Fruit fly (Drosophila melanogaster): ENCODE results near the gene CG17219.

The CG17219 gene

DNA sequence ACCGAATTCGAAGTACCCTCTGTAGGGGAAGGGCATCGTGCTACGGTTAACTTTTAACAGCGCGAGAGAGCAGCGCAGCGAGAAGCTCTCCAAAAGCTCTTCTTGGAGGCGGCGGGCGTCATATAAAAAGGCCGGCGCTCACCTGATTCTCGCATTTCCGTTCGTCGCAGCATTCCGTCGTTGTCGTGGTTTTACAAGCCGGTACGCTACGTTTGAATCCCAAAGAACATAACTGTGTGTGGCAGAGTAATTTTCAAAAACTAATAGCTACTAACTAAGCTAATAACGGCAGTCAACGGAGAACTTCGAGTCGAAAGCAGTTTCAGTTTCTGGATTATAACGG lies 27.4 kb downstream of the CG17219 start, which contains the start of gene FASN1 (continued):
- TF ChIP-seq CG10565 (GFP tag; optimal IDR thresholded peaks at IDR 0.05) (no peak), ab (GFP tag; optimal IDR thresholded peaks at IDR 0.05) (no peak), fd3F (GFP tag; optimal IDR thresholded peaks at IDR 0.05) (no peak), lov (optimal IDR thresholded peaks at IDR 0.05) (no peak), lov (GFP tag; IDR thresholded peaks at IDR 0.05) (no peak), Dek (tag; optimal IDR thresholded peaks at IDR 0.05) (no peak), MTF-1 (GFP tag; optimal IDR thresholded peaks at IDR 0.05; ENCODE audit: borderline replicate concordance) (peak; percentile 25), bab2 (GFP tag; optimal IDR thresholded peaks at IDR 0.05) (no peak), zfh1 (GFP tag; IDR thresholded peaks at IDR 0.05) (peak; percentile 34; the same call in 1 of the 3 replicates), CG17912 (GFP tag; optimal IDR thresholded peaks at IDR 0.05) (no peak), cas (GFP tag; IDR thresholded peaks at IDR 0.05) (no peak), ranshi (GFP tag; IDR thresholded peaks at IDR 0.05) (0 out of 2 replicates have a peak, but pooled peaks have one; percentile 50), CG3281 (GFP tag; optimal IDR thresholded peaks at IDR 0.05) (no peak), Sry-δ (GFP tag; optimal IDR thresholded peaks at IDR 0.05) (no peak), PHDP (tag; optimal IDR thresholded peaks at IDR 0.05) (no peak), Atf6 (GFP tag; IDR thresholded peaks at IDR 0.05) (peak; percentile 25; the same call in 1 of the 2 replicates), Nf-YC (tag; optimal IDR thresholded peaks at IDR 0.05) (no peak), bigmax (GFP tag; optimal IDR thresholded peaks at IDR 0.05) (no peak), bbx (GFP tag; IDR thresholded peaks at IDR 0.05; ENCODE audit: partially characterized antibody) (peak; percentile 49; the same call in 1 of the 2 replicates), CG15073 (GFP tag; optimal IDR thresholded peaks at IDR 0.05) (no peak), Lim3 (GFP tag; IDR thresholded peaks at IDR 0.05) (no peak), CG30431 (GFP tag; optimal IDR thresholded peaks at IDR 0.05) (no peak), CG14441 (GFP tag; IDR thresholded peaks at IDR 0.05) (0 out of 2 replicates have a peak, but pooled peaks have one; percentile 12), gsb (GFP tag; IDR thresholded peaks at IDR 0.05) (no peak), ems (GFP tag; optimal IDR thresholded peaks at IDR 0.05) (no peak), tll (GFP tag; optimal IDR thresholded peaks at IDR 0.05) (no peak), slp2 (GFP tag; optimal IDR thresholded peaks at IDR 0.05) (no peak), CG18599 (GFP tag; optimal IDR thresholded peaks at IDR 0.05) (no peak), Ada2b (GFP tag; IDR thresholded peaks at IDR 0.05) (no peak), CG16779 (GFP tag; IDR thresholded peaks at IDR 0.05) (no peak; the same call in 1 of the 2 replicates), CG10959 (GFP tag; IDR thresholded peaks at IDR 0.05) (no peak), gcm (GFP tag; optimal IDR thresholded peaks at IDR 0.05) (no peak), CG12104 (GFP tag; optimal IDR thresholded peaks at IDR 0.05) (no peak), CG18011 (GFP tag; optimal IDR thresholded peaks at IDR 0.05) (no peak), CG18619 (GFP tag; optimal IDR thresholded peaks at IDR 0.05) (no peak), kah (GFP tag; optimal IDR thresholded peaks at IDR 0.05) (no peak), da (GFP tag; optimal IDR thresholded peaks at IDR 0.05) (no peak), CG2116 (GFP tag; optimal IDR thresholded peaks at IDR 0.05) (no peak), CG3407 (GFP tag; optimal IDR thresholded peaks at IDR 0.05) (no peak), aop (GFP tag; IDR thresholded peaks at IDR 0.05) (0 out of 2 replicates have a peak, but pooled peaks have one; percentile 3), CG17359 (tag; optimal IDR thresholded peaks at IDR 0.05) (no peak), CG4730 (GFP tag; IDR thresholded peaks at IDR 0.05) (peak; percentile 29; the same call in 1 of the 2 replicates), Hr3 (GFP tag; optimal IDR thresholded peaks at IDR 0.05) (no peak), CG3838 (GFP tag; optimal IDR thresholded peaks at IDR 0.05) (no peak), jing (GFP tag; optimal IDR thresholded peaks at IDR 0.05) (no peak), ssp (GFP tag; IDR thresholded peaks at IDR 0.05) (no peak), CkIIα-i1 (GFP tag; IDR thresholded peaks at IDR 0.05) (no peak), D19B (GFP tag; optimal IDR thresholded peaks at IDR 0.05) (no peak), Pdp1 (GFP tag; optimal IDR thresholded peaks at IDR 0.05) (no peak), CG1529 (GFP tag; optimal IDR thresholded peaks at IDR 0.05) (no peak), CG8281 (tag; optimal IDR thresholded peaks at IDR 0.05) (no peak), CG12299 (tag; optimal IDR thresholded peaks at IDR 0.05) (no peak)

All from whole organism, embryonic.